Worm (Caenorhabditis elegans): ENCODE results near the gene F27E5.9.

Gene F27E5.9

DNA sequence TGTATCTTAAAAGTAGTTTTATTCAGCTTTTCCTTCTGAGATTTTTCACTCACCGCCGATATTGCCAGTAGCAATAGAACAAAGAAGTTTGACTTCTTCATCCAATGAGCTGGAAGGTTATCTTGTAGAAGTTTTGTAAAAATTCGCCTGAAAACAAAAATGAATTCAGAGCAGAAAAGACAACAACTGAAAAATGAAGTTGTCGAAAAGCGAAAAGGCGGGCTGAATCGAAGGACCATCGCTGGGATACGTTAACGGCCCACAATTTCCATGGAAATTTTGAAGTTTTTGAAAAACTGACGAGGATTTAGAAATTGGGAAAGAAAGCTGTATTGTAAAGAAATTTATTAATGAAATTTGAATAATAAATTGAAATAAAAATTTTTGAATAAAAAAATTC lies 13.0 kb upstream of the F27E5.9 start, which contains the start of gene lov-1:
lov-1 (minus strand) TSS at position 101 of the 400 bp plus-strand sequence.
- no peak for TF ChIP-seq nhr-237 (tag; optimal IDR thresholded peaks at IDR 0.05)
- TF ChIP-seq skn-1 (tag; optimal IDR thresholded peaks at IDR 0.05), result no peak
- no peak for TF ChIP-seq ztf-11 (tag; optimal IDR thresholded peaks at IDR 0.05)
- TF ChIP-seq snpc-4 (tag; optimal IDR thresholded peaks at IDR 0.05), result no peak
- no peak for TF ChIP-seq nhr-21 (tag; optimal IDR thresholded peaks at IDR 0.05)
- no peak for TF ChIP-seq ama-1 (optimal IDR thresholded peaks at IDR 0.05)
- no peak for TF ChIP-seq lin-11 (tag; optimal IDR thresholded peaks at IDR 0.05)
- no peak for TF ChIP-seq nhr-23 (tag; optimal IDR thresholded peaks at IDR 0.05)
- TF ChIP-seq lsy-2 (tag; optimal IDR thresholded peaks at IDR 0.05), result no peak
- no peak for TF ChIP-seq nhr-11 (tag; optimal IDR thresholded peaks at IDR 0.05)
- no peak for TF ChIP-seq nhr-10 (tag; optimal IDR thresholded peaks at IDR 0.05)
- no peak for TF ChIP-seq sma-3 (GFP tag; optimal IDR thresholded peaks at IDR 0.05)
- TF ChIP-seq nhr-25 (tag; optimal IDR thresholded peaks at IDR 0.05), result no peak
- no peak for TF ChIP-seq mdl-1 (tag; optimal IDR thresholded peaks at IDR 0.05)
- no peak for TF ChIP-seq unc-55 (GFP tag; optimal IDR thresholded peaks at IDR 0.05)
- TF ChIP-seq ztf-1 (GFP tag; conservative IDR thresholded peaks at IDR 0.05), result no peak
- no peak for TF ChIP-seq blmp-1 (tag; optimal IDR thresholded peaks at IDR 0.05; ENCODE audit: insufficient read depth)
- no peak for TF ChIP-seq unc-39 (tag; optimal IDR thresholded peaks at IDR 0.05)

DNA sequence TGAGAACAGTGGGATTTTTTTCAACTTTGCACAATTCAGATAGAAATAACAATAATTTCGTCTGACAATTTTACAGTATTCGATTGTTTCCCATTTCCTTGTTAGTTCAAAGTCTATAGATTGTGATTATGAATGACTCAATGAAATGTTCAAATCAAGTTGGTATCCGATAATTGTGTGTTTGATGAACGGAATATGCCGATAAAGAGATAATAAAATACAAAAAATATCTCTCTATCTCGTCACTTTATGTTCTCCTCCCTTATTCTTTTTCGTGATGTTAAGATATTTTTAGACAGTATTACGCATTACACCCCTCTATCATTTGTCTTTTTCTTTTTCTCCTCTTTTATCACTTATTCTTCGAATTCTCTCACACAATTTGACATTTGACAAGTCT lies 12.3 kb upstream of the F27E5.9 start, which contains the start of gene F27E5.7:
F27E5.7 (plus strand) TSS at position 301 of the 400 bp plus-strand sequence.
- TF ChIP-seq nhr-23 (tag; optimal IDR thresholded peaks at IDR 0.05) (no peak), lin-11 (tag; optimal IDR thresholded peaks at IDR 0.05) (no peak), nhr-11 (tag; optimal IDR thresholded peaks at IDR 0.05) (no peak), lin-39 (tag; optimal IDR thresholded peaks at IDR 0.05) (no peak), unc-39 (tag; optimal IDR thresholded peaks at IDR 0.05) (no peak), sma-3 (GFP tag; optimal IDR thresholded peaks at IDR 0.05) (no peak), nhr-21 (tag; optimal IDR thresholded peaks at IDR 0.05) (no peak), nhr-10 (tag; optimal IDR thresholded peaks at IDR 0.05) (no peak), unc-62 (GFP tag; optimal IDR thresholded peaks at IDR 0.05) (no peak), dmd-4 (tag; optimal IDR thresholded peaks at IDR 0.05) (no peak), peb-1 (tag; optimal IDR thresholded peaks at IDR 0.05) (no peak), R02D3.7 (tag; optimal IDR thresholded peaks at IDR 0.05) (no peak), F13H6.1 (tag; optimal IDR thresholded peaks at IDR 0.05) (no peak), elt-3 (tag; optimal IDR thresholded peaks at IDR 0.05) (no peak), skn-1 (tag; optimal IDR thresholded peaks at IDR 0.05) (no peak), mbf-1 (tag; optimal IDR thresholded peaks at IDR 0.05) (no peak), sma-9 (GFP tag; optimal IDR thresholded peaks at IDR 0.05) (no peak), sma-9 (tag; optimal IDR thresholded peaks at IDR 0.05) (no peak)

DNA sequence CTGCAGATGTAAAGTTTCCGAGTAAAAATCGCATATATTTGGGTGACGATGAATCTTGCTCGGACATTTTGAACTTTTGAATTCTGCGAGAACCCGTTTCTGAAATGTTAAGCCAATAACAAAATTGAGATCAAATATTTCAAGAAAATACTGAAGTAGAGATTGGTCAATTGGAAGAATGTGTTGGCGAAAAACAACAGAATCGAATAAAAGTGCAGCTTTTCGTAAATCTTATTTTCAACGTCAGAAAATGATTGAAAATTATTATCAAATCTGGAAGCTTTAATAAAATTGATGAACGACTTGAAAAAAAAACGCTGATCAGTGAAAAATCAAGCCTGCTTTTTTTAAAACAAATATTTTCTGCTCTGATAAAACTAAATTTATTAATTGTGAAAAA lies 7.4 kb upstream of the F27E5.9 start, which contains the start of gene F27E5.8:
F27E5.8 (minus strand) TSS at position 101 of the 400 bp plus-strand sequence.
- no peak for TF ChIP-seq Y55F3AM.14 (GFP tag; optimal IDR thresholded peaks at IDR 0.05)

DNA sequence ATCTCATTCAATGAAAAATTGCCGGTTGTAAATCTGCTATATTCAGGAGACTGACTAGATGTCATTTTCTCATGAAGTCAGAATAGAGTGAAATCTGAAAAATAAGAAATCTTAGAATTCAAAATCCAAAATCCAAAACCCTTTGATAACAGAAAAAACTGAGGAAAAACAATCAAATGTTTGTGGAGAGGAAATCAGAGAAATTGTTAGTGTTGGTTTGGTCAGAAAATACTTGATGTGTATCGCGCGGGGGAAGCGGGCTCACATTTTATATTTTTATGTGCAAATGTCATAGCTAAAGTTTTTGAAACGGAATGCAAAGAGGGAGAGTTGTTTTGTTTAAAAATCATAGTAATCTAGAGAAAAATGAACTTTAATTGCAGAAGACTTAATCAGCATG lies 3.0 kb upstream of the F27E5.9 start, which contains the start of gene F27E5.5:
F27E5.5 (minus strand) TSS at position 101 of the 400 bp plus-strand sequence.
- TF ChIP-seq nhr-11 (tag; optimal IDR thresholded peaks at IDR 0.05) (no peak), fos-1 (tag; optimal IDR thresholded peaks at IDR 0.05) (no peak), ceh-82 (tag; optimal IDR thresholded peaks at IDR 0.05) (no peak), nhr-6 (tag; optimal IDR thresholded peaks at IDR 0.05) (no peak), crh-2 (tag; optimal IDR thresholded peaks at IDR 0.05) (no peak), nhr-12 (tag; optimal IDR thresholded peaks at IDR 0.05) (no peak), F13H6.1 (tag; optimal IDR thresholded peaks at IDR 0.05) (no peak), snpc-4 (tag; optimal IDR thresholded peaks at IDR 0.05) (no peak)

DNA sequence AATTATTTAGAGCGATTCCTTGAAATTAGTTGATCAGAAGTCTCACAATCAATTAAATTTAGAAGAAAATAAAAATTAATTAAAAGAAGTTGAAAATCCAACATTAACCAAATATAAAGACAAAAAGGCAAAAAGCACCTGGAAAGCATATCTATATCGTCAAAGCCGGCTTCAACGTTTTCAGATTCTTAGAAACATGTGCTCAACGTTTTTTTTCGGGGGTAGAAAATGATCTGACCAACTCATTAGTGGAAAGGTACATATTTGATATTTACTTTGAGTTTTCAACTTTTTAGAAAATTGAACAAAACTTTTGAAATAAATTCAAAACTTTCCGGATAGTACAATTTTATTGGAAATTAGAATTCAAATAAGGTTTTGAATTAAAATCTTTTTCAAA lies 1.9 kb upstream of the F27E5.9 start:
- TF ChIP-seq ztf-4 (tag; optimal IDR thresholded peaks at IDR 0.05) (no peak), mab-5 (tag; optimal IDR thresholded peaks at IDR 0.05) (no peak), fos-1 (tag; optimal IDR thresholded peaks at IDR 0.05) (no peak), lsy-2 (tag; optimal IDR thresholded peaks at IDR 0.05) (no peak), blmp-1 (tag; optimal IDR thresholded peaks at IDR 0.05; ENCODE audit: insufficient read depth) (no peak), skn-1 (tag; optimal IDR thresholded peaks at IDR 0.05) (no peak), nhr-25 (tag; optimal IDR thresholded peaks at IDR 0.05) (no peak), crh-2 (tag; optimal IDR thresholded peaks at IDR 0.05) (no peak), ama-1 (optimal IDR thresholded peaks at IDR 0.05) (no peak), ztf-11 (tag; optimal IDR thresholded peaks at IDR 0.05) (no peak), dmd-4 (tag; optimal IDR thresholded peaks at IDR 0.05) (no peak), nhr-21 (tag; optimal IDR thresholded peaks at IDR 0.05) (no peak), lin-39 (tag; optimal IDR thresholded peaks at IDR 0.05) (no peak), snpc-4 (tag; optimal IDR thresholded peaks at IDR 0.05) (no peak), mbf-1 (tag; optimal IDR thresholded peaks at IDR 0.05) (no peak), nhr-237 (tag; optimal IDR thresholded peaks at IDR 0.05) (no peak), nhr-10 (tag; optimal IDR thresholded peaks at IDR 0.05) (no peak)
